In genomic region chrX:6728820-6729396, ce11 we compare ENCODE assay signal across 1 worm cellular context.
TF ChIP-seq lines count a peak whose summit lies in the region.

No protein-coding gene starts in this region.

TF ChIP-seq in whole organism, L1 larva, 84 proteins besides CTCF, POLR2A, EP300 and RAD21 (continued from another document):
- no peak for TF ChIP-seq F16B12.6 (tag; optimal IDR thresholded peaks at IDR 0.05; lab: Kevin White, UChicago)
- peak; percentile 28 for TF ChIP-seq elt-2 (tag; optimal IDR thresholded peaks at IDR 0.05; lab: Kevin White, UChicago)
- TF ChIP-seq sptf-1 (tag; optimal IDR thresholded peaks at IDR 0.05; lab: Kevin White, UChicago) = no peak
- no peak for TF ChIP-seq nhr-28 (tag; optimal IDR thresholded peaks at IDR 0.05; lab: Kevin White, UChicago)
- no peak for TF ChIP-seq xbp-1 (tag; optimal IDR thresholded peaks at IDR 0.05; lab: Kevin White, UChicago)
- peak in 1 of 2 experiments; percentile 30 for TF ChIP-seq lin-35 (GFP tag; optimal IDR thresholded peaks at IDR 0.05; lab: Kevin White, UChicago)
